Fruit fly (Drosophila melanogaster) whole organism, pupa: ENCODE data around the gene CG32706.
A peak's percentile ranks its signal among the peaks of the same experiment; 100 is the strongest.

ENCODE experiments used
- CG10348 ChIP-seq: fragments of 200-800 bp; sonication (Bioruptor generic); IDR thresholded peaks from 2 replicates; pipeline ENCODE4 v1.3.6; 2022; ENCODE audit warnings: missing biosample characterization, missing genetic modification characterization
- CG12605 ChIP-seq: fragments of 200-800 bp; sonication (Bioruptor generic); IDR thresholded peaks from 2 replicates; pipeline ENCODE4 v1.3.6; 2022; ENCODE audit warnings: missing biosample characterization, missing genetic modification characterization
- CG13204 ChIP-seq: fragments of 200-800 bp; sonication (Bioruptor generic); optimal IDR thresholded peaks from 2 replicates; lab custom pipeline; 2018; ENCODE audit warnings: missing biosample characterization, mild to moderate bottlenecking, missing genetic modification characterization, moderate library complexity
- CG14655 ChIP-seq: fragments of 200-800 bp; sonication (Bioruptor generic); optimal IDR thresholded peaks from 3 replicates; lab custom pipeline; 2017; ENCODE audit warnings: mild to moderate bottlenecking, missing biosample characterization, missing genetic modification reagents, missing genetic modification characterization
- CG15710 ChIP-seq: fragments of 200-800 bp; sonication (Bioruptor generic); optimal IDR thresholded peaks from 2 replicates; lab custom pipeline; 2018; ENCODE audit warnings: missing biosample characterization, mild to moderate bottlenecking, missing genetic modification characterization, moderate library complexity
- CG17806 ChIP-seq: fragments of 200-800 bp; sonication (Bioruptor generic); optimal IDR thresholded peaks from 2 replicates; lab custom pipeline; 2018; ENCODE audit warnings: missing biosample characterization, mild to moderate bottlenecking, missing genetic modification characterization, moderate library complexity
- CG32121 ChIP-seq: fragments of 200-800 bp; sonication (Bioruptor generic); IDR thresholded peaks from 2 replicates; pipeline ENCODE4 v1.3.6; 2022; ENCODE audit warnings: missing biosample characterization, missing genetic modification characterization
- CG34367 ChIP-seq: fragments of 200-800 bp; sonication (Bioruptor generic); optimal IDR thresholded peaks from 2 replicates; lab custom pipeline; 2018; ENCODE audit warnings: missing biosample characterization, mild to moderate bottlenecking, missing genetic modification characterization
- CG4496 ChIP-seq: fragments of 200-800 bp; sonication (Bioruptor generic); IDR thresholded peaks from 3 replicates; pipeline ENCODE4 v1.3.6; 2022; ENCODE audit warnings: missing biosample characterization, missing genetic modification characterization
- CG8159 ChIP-seq: fragments of 200-800 bp; sonication (Bioruptor generic); optimal IDR thresholded peaks from 3 replicates; lab custom pipeline; 2018; ENCODE audit warnings: missing biosample characterization, mild to moderate bottlenecking, missing genetic modification characterization, moderate library complexity
- CG8301 ChIP-seq: fragments of 200-800 bp; sonication (Bioruptor generic); optimal IDR thresholded peaks from 2 replicates; lab custom pipeline; 2018; ENCODE audit warnings: missing biosample characterization, mild to moderate bottlenecking, missing genetic modification characterization
- CG9948 ChIP-seq: fragments of 200-800 bp; sonication (Bioruptor generic); optimal IDR thresholded peaks from 2 replicates; lab custom pipeline; 2018; ENCODE audit warnings: missing biosample characterization, mild to moderate bottlenecking, missing genetic modification characterization, moderate library complexity
- D1 ChIP-seq: fragments of 200-800 bp; sonication (Bioruptor generic); optimal IDR thresholded peaks from 2 replicates; lab custom pipeline; 2018; ENCODE audit warnings: missing biosample characterization, mild to moderate bottlenecking, missing genetic modification characterization, moderate library complexity
- EcR ChIP-seq: fragments of 200-800 bp; sonication (Bioruptor generic); optimal IDR thresholded peaks from 3 replicates; lab custom pipeline; 2019; ENCODE audit warnings: missing biosample characterization, missing genetic modification characterization, mild to moderate bottlenecking, moderate library complexity, missing genetic modification reagents
- Ets98B ChIP-seq: fragments of 200-800 bp; sonication (Bioruptor generic); IDR thresholded peaks from 2 replicates; pipeline ENCODE4 v1.3.6; 2022; ENCODE audit warnings: missing biosample characterization, missing genetic modification characterization
- Pif1A ChIP-seq: fragments of 200-800 bp; sonication (Bioruptor generic); optimal IDR thresholded peaks from 3 replicates; lab custom pipeline; 2016; ENCODE audit warnings: missing biosample characterization, missing genetic modification characterization
- Pif1B ChIP-seq: fragments of 200-800 bp; sonication (Bioruptor generic); optimal IDR thresholded peaks from 3 replicates; lab custom pipeline; 2016; ENCODE audit warnings: missing biosample characterization, missing genetic modification characterization
- Snoo ChIP-seq: fragments of 200-800 bp; sonication (Bioruptor generic); optimal IDR thresholded peaks from 3 replicates; lab custom pipeline; 2017; ENCODE audit warnings: missing biosample characterization, mild to moderate bottlenecking, missing genetic modification characterization, inconsistent platforms
- fd96Ca ChIP-seq: fragments of 200-800 bp; sonication (Bioruptor generic); IDR thresholded peaks from 3 replicates; pipeline ENCODE4 v1.3.6; 2022; ENCODE audit warnings: missing biosample characterization, missing genetic modification characterization
- gl ChIP-seq: fragments of 200-800 bp; sonication (Bioruptor generic); optimal IDR thresholded peaks from 2 replicates; lab custom pipeline; 2018; ENCODE audit warnings: missing biosample characterization, mild to moderate bottlenecking, missing genetic modification characterization
- rn ChIP-seq: fragments of 200-800 bp; sonication (Bioruptor generic); IDR thresholded peaks from 2 replicates; pipeline ENCODE4 v1.3.6; 2022; ENCODE audit warnings: missing biosample characterization, missing genetic modification characterization

Gene CG32706

dm6 chrX:9133577-9134240 lies 46.8 kb downstream of the CG32706 start:
- TF ChIP-seq CG13204 (GFP tag; lab: Kevin White, UChicago) = no peak
- no peak for TF ChIP-seq CG9948
- no peak for TF ChIP-seq CG8301
- TF ChIP-seq CG10348 (GFP tag; lab: Robert Waterston, UW) = no peak
- TF ChIP-seq fd96Ca (GFP tag; lab: Robert Waterston, UW) = no peak
- no peak for TF ChIP-seq Pif1B (GFP tag; lab: Kevin White, UChicago)
- no peak for TF ChIP-seq rn (GFP tag; lab: Robert Waterston, UW)
- TF ChIP-seq gl (tag; lab: Kevin White, UChicago) = no peak
- no peak for TF ChIP-seq D1
- no peak for TF ChIP-seq CG8159 (tag; lab: Kevin White, UChicago)
- TF ChIP-seq CG12605 = no peak
- no peak for TF ChIP-seq EcR
- no peak for TF ChIP-seq CG32121 (GFP tag; lab: Robert Waterston, UW)
- no peak for TF ChIP-seq Ets98B (GFP tag; lab: Robert Waterston, UW)
- no peak for TF ChIP-seq CG4496
- no peak for TF ChIP-seq CG14655 (GFP tag; lab: Kevin White, UChicago)
- no peak for TF ChIP-seq Pif1A

DNA sequence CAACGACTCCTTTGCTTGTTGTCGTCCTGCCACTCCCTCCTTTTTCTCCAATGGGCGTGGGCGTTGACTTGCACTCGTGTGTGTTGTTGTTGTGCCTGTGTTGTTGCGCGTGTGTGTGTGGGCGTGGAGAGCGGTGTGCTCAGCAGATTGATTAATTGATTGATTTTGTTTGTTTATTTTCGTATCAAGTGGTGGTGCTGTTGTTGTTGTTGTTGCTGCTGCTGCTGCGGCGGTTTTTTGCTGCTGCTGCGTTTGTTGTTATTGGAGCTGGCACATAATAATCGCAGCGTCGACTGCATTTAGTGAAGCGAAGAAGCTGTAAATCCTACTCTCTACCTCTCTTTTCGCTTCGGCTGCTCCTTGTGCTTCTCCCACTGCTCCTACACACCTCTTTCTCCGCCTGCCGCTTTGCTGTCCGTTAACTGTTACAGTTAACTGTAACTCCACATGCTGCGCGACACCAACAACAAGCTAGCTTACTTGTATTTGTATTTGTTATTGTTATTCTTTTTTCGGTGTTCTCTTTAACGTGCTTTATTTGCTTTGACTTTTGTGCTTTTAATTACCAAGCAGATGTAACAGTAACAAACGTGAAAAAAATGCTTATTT lies 47.4 kb downstream of the CG32706 start:
- TF ChIP-seq EcR (no peak), CG4496 (peak; percentile 40; the same call in 1 of the 3 replicates), CG13204 (GFP tag; lab: Kevin White, UChicago) (peak; percentile 68), gl (tag; lab: Kevin White, UChicago) (peak; percentile 31), CG34367 (tag; lab: Kevin White, UChicago) (peak; percentile 27), CG10348 (GFP tag; lab: Robert Waterston, UW) (no peak), CG12605 (peak; percentile 67; the same call in 1 of the 2 replicates), CG14655 (GFP tag; lab: Kevin White, UChicago) (peak; percentile 27)

dm6 chrX:9134922-9135453 lies 48.1 kb downstream of the CG32706 start, which contains the start of gene fend:
TSS of gene fend (minus strand) at chrX:9135099.
- TF ChIP-seq CG14655 (GFP tag; lab: Kevin White, UChicago) = peak; percentile 49
- TF ChIP-seq CG15710 (tag; lab: Kevin White, UChicago) = peak; percentile 52
- peak; percentile 49 for TF ChIP-seq Pif1B (GFP tag; lab: Kevin White, UChicago)
- no peak for TF ChIP-seq EcR
- TF ChIP-seq CG4496 = no peak
- no peak for TF ChIP-seq CG13204 (GFP tag; lab: Kevin White, UChicago)
- TF ChIP-seq D1 = no peak
- 0 out of 2 replicates have a peak, but pooled peaks have one; percentile 27 for TF ChIP-seq CG32121 (GFP tag; lab: Robert Waterston, UW)
- peak; percentile 41 for TF ChIP-seq CG34367 (tag; lab: Kevin White, UChicago)
- no peak for TF ChIP-seq CG10348 (GFP tag; lab: Robert Waterston, UW)
- TF ChIP-seq CG9948 = peak; percentile 2
- no peak for TF ChIP-seq fd96Ca (GFP tag; lab: Robert Waterston, UW)
- no peak for TF ChIP-seq gl (tag; lab: Kevin White, UChicago)
- TF ChIP-seq CG8159 (tag; lab: Kevin White, UChicago) = peak; percentile 62
- no peak for TF ChIP-seq rn (GFP tag; lab: Robert Waterston, UW)
- peak; percentile 7 for TF ChIP-seq Snoo (tag; lab: Kevin White, UChicago)
- no peak for TF ChIP-seq CG17806
- peak; percentile 43 for TF ChIP-seq CG8301
- no peak for TF ChIP-seq Ets98B (GFP tag; lab: Robert Waterston, UW)
- no peak for TF ChIP-seq Pif1A
- no peak for TF ChIP-seq CG12605
- TF ChIP-seq, all 21 proteins: peak for 9

dm6 chrX:9136776-9137550 lies 50.0 kb downstream of the CG32706 start:
- TF ChIP-seq CG17806 (no peak), CG8301 (no peak), CG34367 (tag; lab: Kevin White, UChicago) (no peak), Snoo (tag; lab: Kevin White, UChicago) (no peak), Ets98B (GFP tag; lab: Robert Waterston, UW) (no peak), CG9948 (no peak), CG14655 (GFP tag; lab: Kevin White, UChicago) (peak; percentile 6), rn (GFP tag; lab: Robert Waterston, UW) (no peak), EcR (no peak), D1 (no peak), Pif1A (no peak), fd96Ca (GFP tag; lab: Robert Waterston, UW) (no peak), CG8159 (tag; lab: Kevin White, UChicago) (peak; percentile 5), CG13204 (GFP tag; lab: Kevin White, UChicago) (no peak), Pif1B (GFP tag; lab: Kevin White, UChicago) (no peak), CG10348 (GFP tag; lab: Robert Waterston, UW) (no peak), CG12605 (no peak), gl (tag; lab: Kevin White, UChicago) (no peak), CG4496 (0 out of 3 replicates have a peak, but pooled peaks have one; percentile 6), CG15710 (tag; lab: Kevin White, UChicago) (no peak), CG32121 (GFP tag; lab: Robert Waterston, UW) (peak; percentile 13; the same call in 1 of the 2 replicates)
